Fruit fly (Drosophila melanogaster): Measurements from ENCODE around the gene Invadolysin.

dm6 chr3R:10095052-10095451, 49.4 kb upstream of the Invadolysin start:
- TF ChIP-seq psq (optimal IDR thresholded peaks at IDR 0.05) (no peak), CG8478 (optimal IDR thresholded peaks at IDR 0.05) (no peak)

Measured in whole organism.